Fruit fly (Drosophila melanogaster) whole organism, wandering third instar larva: ENCODE measurements around the gene gro.
A peak's percentile ranks its signal among the peaks of the same experiment; 100 is the strongest.

ENCODE experiments used
- Abd-B ChIP-seq: fragments of >200 bp; optimal IDR thresholded peaks from 2 replicates; lab custom pipeline; 2017; ENCODE audit warnings: missing biosample characterization, missing genetic modification characterization
- CG32264 ChIP-seq: fragments of 200-800 bp; sonication (Bioruptor generic); optimal IDR thresholded peaks from 2 replicates; lab custom pipeline; 2016; ENCODE audit warnings: missing biosample characterization, missing genetic modification characterization
- CG9705 ChIP-seq: fragments of 200-800 bp; sonication (Bioruptor generic); optimal IDR thresholded peaks from 2 replicates; lab custom pipeline; 2018; ENCODE audit warnings: missing biosample characterization, mild to moderate bottlenecking, missing genetic modification characterization
- CrebA ChIP-seq: fragments of 200-800 bp; sonication (Bioruptor generic); optimal IDR thresholded peaks from 2 replicates; lab custom pipeline; 2016; ENCODE audit warnings: missing biosample characterization, mild to moderate bottlenecking, missing genetic modification characterization, borderline replicate concordance
- Dfd ChIP-seq: fragments of >200 bp; optimal IDR thresholded peaks from 2 replicates; lab custom pipeline; 2017; ENCODE audit warnings: missing biosample characterization, missing genetic modification characterization
- Dif ChIP-seq: fragments of 200-275, 200-300 bp; sonication (Bioruptor generic); optimal IDR thresholded peaks from 2 replicates; lab custom pipeline; 2018; ENCODE audit warnings: missing biosample characterization, missing genetic modification characterization; ENCODE audit not compliant: partially characterized antibody
- GATAd ChIP-seq: sonication (Bioruptor generic); optimal IDR thresholded peaks from 2 replicates; lab custom pipeline; 2016; ENCODE audit warnings: missing biosample characterization, missing genetic modification characterization
- HLH106 ChIP-seq: fragments of 200-800 bp; optimal IDR thresholded peaks from 3 replicates; lab custom pipeline; 2019; ENCODE audit warnings: missing biosample characterization, mild to moderate bottlenecking, missing genetic modification characterization, moderate library complexity
- Hnf4 ChIP-seq: fragments of 200-800 bp; sonication (Bioruptor generic); optimal IDR thresholded peaks from 2 replicates; lab custom pipeline; 2016; ENCODE audit warnings: missing biosample characterization, mild to moderate bottlenecking, missing genetic modification characterization
- Hr78 ChIP-seq: fragments of >200 bp; optimal IDR thresholded peaks from 2 replicates; lab custom pipeline; 2017; ENCODE audit warnings: missing biosample characterization, missing genetic modification characterization
- Hr83 ChIP-seq: fragments of 200-300 bp; sonication (Bioruptor generic); optimal IDR thresholded peaks from 2 replicates; lab custom pipeline; 2016; ENCODE audit warnings: missing biosample characterization, mild to moderate bottlenecking, missing genetic modification characterization, moderate library complexity; ENCODE audit not compliant: poor library complexity, severe bottlenecking
- Jra ChIP-seq: sonication (Bioruptor generic); optimal IDR thresholded peaks from 2 replicates; lab custom pipeline; 2016; ENCODE audit warnings: missing biosample characterization, missing genetic modification characterization
- Mio ChIP-seq: sonication (Bioruptor generic); optimal IDR thresholded peaks from 2 replicates; lab custom pipeline; 2016; ENCODE audit warnings: missing biosample characterization, missing genetic modification characterization
- Myc ChIP-seq: fragments of >200 bp; optimal IDR thresholded peaks from 2 replicates; lab custom pipeline; 2017
- N ChIP-seq: fragments of >200 bp; optimal IDR thresholded peaks from 2 replicates; lab custom pipeline; 2018; ENCODE audit warnings: missing biosample characterization, missing external identifiers, missing genetic modification characterization
- OdsH ChIP-seq: fragments of 200-800 bp; sonication (Bioruptor generic); optimal IDR thresholded peaks from 2 replicates; lab custom pipeline; 2016; ENCODE audit warnings: missing biosample characterization, mild to moderate bottlenecking, missing genetic modification characterization
- Rel ChIP-seq, 2 experiments: fragments of 200-800 bp; sonication (Bioruptor generic) in 1 of 2; optimal IDR thresholded peaks; 2 replicates in 1 of 2; 3 replicates in 1 of 2; lab custom pipeline; 2016 to 2019; ENCODE audit warnings: mild to moderate bottlenecking in 2 of 2, missing biosample characterization in 2 of 2, missing genetic modification characterization in 2 of 2, moderate library complexity in 1 of 2
- Sp1 ChIP-seq: fragments of 200-800 bp; sonication (Bioruptor generic); optimal IDR thresholded peaks from 3 replicates; lab custom pipeline; 2019; ENCODE audit warnings: missing biosample characterization, mild to moderate bottlenecking, missing genetic modification characterization, moderate library complexity
- Vsx2 ChIP-seq: fragments of 200-300, 225-300 bp; sonication (Bioruptor generic); optimal IDR thresholded peaks from 2 replicates; lab custom pipeline; 2018; ENCODE audit warnings: missing biosample characterization, missing genetic modification characterization; ENCODE audit not compliant: partially characterized antibody
- br ChIP-seq: fragments of 200-800 bp; sonication (Bioruptor generic); optimal IDR thresholded peaks from 2 replicates; lab custom pipeline; 2016; ENCODE audit warnings: missing biosample characterization, missing genetic modification characterization
- brk ChIP-seq: fragments of 200-800 bp; sonication (Bioruptor generic); optimal IDR thresholded peaks from 2 replicates; lab custom pipeline; 2016; ENCODE audit warnings: missing biosample characterization, mild to moderate bottlenecking, missing genetic modification characterization
- dl ChIP-seq, 2 experiments: fragments of 175-275, 200-275 bp in 1 of 2; fragments of 200-275 bp in 1 of 2; sonication (Bioruptor generic); optimal IDR thresholded peaks; lab custom pipeline; 2018; ENCODE audit warnings: mild to moderate bottlenecking in 2 of 2, missing biosample characterization in 2 of 2, missing genetic modification characterization in 2 of 2, moderate library complexity in 2 of 2; ENCODE audit not compliant: partially characterized antibody in 2 of 2, insufficient read depth in 1 of 2
- dmrt93B ChIP-seq: fragments of 200-800 bp; sonication (Bioruptor generic); optimal IDR thresholded peaks from 2 replicates; lab custom pipeline; 2018; ENCODE audit warnings: missing biosample characterization, mild to moderate bottlenecking, missing genetic modification characterization
- dsf ChIP-seq: sonication (Bioruptor generic); optimal IDR thresholded peaks from 2 replicates; lab custom pipeline; 2016; ENCODE audit warnings: missing biosample characterization, missing genetic modification characterization, borderline replicate concordance
- ey ChIP-seq: fragments of 200-800 bp; sonication (Bioruptor generic); optimal IDR thresholded peaks from 2 replicates; lab custom pipeline; 2016; ENCODE audit warnings: missing biosample characterization, missing genetic modification characterization
- foxo ChIP-seq, 2 experiments: fragments of 200-800 bp; sonication (Bioruptor generic); optimal IDR thresholded peaks; 2 replicates in 1 of 2; 3 replicates in 1 of 2; lab custom pipeline; 2016 to 2017; ENCODE audit warnings: missing biosample characterization in 2 of 2, missing genetic modification characterization in 2 of 2
- fru ChIP-seq: fragments of 200-800 bp; sonication (Bioruptor generic); optimal IDR thresholded peaks from 3 replicates; lab custom pipeline; 2016; ENCODE audit warnings: missing biosample characterization, mild to moderate bottlenecking, missing genetic modification characterization
- h ChIP-seq: fragments of 200-800 bp; sonication (Bioruptor generic); optimal IDR thresholded peaks from 3 replicates; lab custom pipeline; 2016; ENCODE audit warnings: missing biosample characterization, mild to moderate bottlenecking, missing genetic modification characterization
- jim ChIP-seq: fragments of 175-275, 200-325 bp; sonication (Bioruptor generic); optimal IDR thresholded peaks from 2 replicates; lab custom pipeline; 2016; ENCODE audit warnings: missing biosample characterization, mild to moderate bottlenecking, missing genetic modification characterization
- lola ChIP-seq: fragments of >200 bp; optimal IDR thresholded peaks from 2 replicates; lab custom pipeline; 2017; ENCODE audit warnings: missing biosample characterization, missing genetic modification characterization
- pan ChIP-seq: fragments of >200 bp; optimal IDR thresholded peaks from 2 replicates; lab custom pipeline; 2017
- psq ChIP-seq: fragments of 200-800 bp; sonication (Bioruptor generic); optimal IDR thresholded peaks from 3 replicates; lab custom pipeline; 2017; ENCODE audit warnings: missing biosample characterization, mild to moderate bottlenecking, missing genetic modification characterization, moderate library complexity
- rgr ChIP-seq: fragments of 200-800 bp; sonication (Bioruptor generic); optimal IDR thresholded peaks from 3 replicates; lab custom pipeline; 2016; ENCODE audit warnings: missing biosample characterization, mild to moderate bottlenecking, missing genetic modification characterization
- sage ChIP-seq: fragments of 200-800 bp; sonication (Bioruptor generic); optimal IDR thresholded peaks from 2 replicates; lab custom pipeline; 2016; ENCODE audit warnings: missing biosample characterization, mild to moderate bottlenecking, missing genetic modification characterization
- sv ChIP-seq: fragments of 200-800 bp; sonication (Bioruptor generic); optimal IDR thresholded peaks from 3 replicates; lab custom pipeline; 2016; ENCODE audit warnings: missing biosample characterization, missing genetic modification characterization
- tai ChIP-seq: sonication (Bioruptor generic); optimal IDR thresholded peaks from 2 replicates; lab custom pipeline; 2016; ENCODE audit warnings: missing biosample characterization, missing genetic modification characterization
- usp ChIP-seq: fragments of >200 bp; optimal IDR thresholded peaks from 2 replicates; lab custom pipeline; 2017; ENCODE audit warnings: missing biosample characterization, missing genetic modification characterization
- woc ChIP-seq: sonication (Bioruptor generic); optimal IDR thresholded peaks from 2 replicates; lab custom pipeline; 2016; ENCODE audit warnings: missing biosample characterization, mild to moderate bottlenecking, missing genetic modification characterization

Gene gro

DNA sequence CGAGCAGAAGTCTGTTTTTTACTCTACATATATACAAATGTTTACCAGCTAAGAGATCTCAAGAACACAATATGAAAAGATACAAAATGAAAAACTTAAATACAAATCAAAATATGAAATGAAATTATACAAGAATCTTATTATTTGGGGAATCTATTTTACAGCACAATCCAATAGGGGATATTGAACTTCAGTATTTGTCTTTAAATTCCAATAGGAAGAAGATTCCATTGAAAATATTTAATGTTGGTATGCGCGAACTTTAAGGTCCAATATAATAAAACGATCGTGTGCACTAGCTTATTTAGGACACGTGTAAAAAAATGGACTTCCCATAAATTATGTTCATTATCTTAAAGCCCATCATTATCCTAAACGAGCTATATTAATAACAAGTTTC is 3.6 kb upstream of the gro start:
- no peak for TF ChIP-seq N
- no peak for TF ChIP-seq Vsx2 (GFP tag; lab: Kevin White, UChicago)
- no peak for TF ChIP-seq dl (GFP tag; optimal IDR thresholded peaks at IDR 0.05; lab: Kevin White, UChicago; ENCODE audit: insufficient read depth in 1 of 2, partially characterized antibody in 2 of 2)
- TF ChIP-seq OdsH (GFP tag; lab: Kevin White, UChicago) = no peak
- no peak for TF ChIP-seq Hr83 (GFP tag; lab: Kevin White, UChicago)
- no peak for TF ChIP-seq Hnf4 (GFP tag; lab: Kevin White, UChicago)
- no peak for TF ChIP-seq ey (GFP tag; lab: Kevin White, UChicago)
- TF ChIP-seq Dif = no peak

DNA sequence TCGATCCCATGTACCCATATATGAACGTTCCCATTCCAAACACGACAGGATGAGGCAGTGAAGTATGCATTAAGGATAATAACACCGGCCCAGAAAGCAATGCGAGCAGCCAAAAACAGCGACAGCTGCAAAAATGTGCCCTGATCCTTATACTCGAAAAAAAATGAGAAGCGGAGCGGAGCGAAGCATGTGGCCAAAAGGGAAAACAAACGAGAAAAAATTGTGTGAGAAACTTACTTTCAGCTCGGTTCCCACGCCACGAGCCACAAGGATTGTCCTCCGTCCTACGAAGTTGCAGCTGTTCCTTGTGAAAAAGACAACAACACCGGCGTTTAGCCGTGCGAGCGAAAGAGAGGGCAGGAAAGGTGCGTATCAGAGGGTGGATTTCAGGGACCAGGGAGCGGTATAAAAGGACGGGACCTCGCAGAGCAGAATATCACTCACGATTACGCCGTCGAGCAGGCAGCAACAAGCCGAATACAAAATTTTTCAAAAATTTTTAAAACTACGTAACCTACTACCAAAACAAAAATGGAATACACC is 1.7 kb upstream of the gro start:
- TF ChIP-seq psq (no peak), Jra (no peak), rgr (GFP tag; lab: Kevin White, UChicago) (no peak), sage (no peak), Dfd (GFP tag; lab: Kevin White, UChicago) (no peak), Vsx2 (GFP tag; lab: Kevin White, UChicago) (no peak), GATAd (no peak), woc (GFP tag; lab: Kevin White, UChicago) (no peak), h (GFP tag; lab: Kevin White, UChicago) (no peak), OdsH (GFP tag; lab: Kevin White, UChicago) (no peak), sv (GFP tag; lab: Kevin White, UChicago) (no peak), usp (GFP tag; lab: Kevin White, UChicago) (no peak), brk (GFP tag; lab: Kevin White, UChicago) (no peak)
- TF ChIP-seq, all 38 proteins: peak for 0

- TF ChIP-seq ey (GFP tag; lab: Kevin White, UChicago) (peak; percentile 98), lola (no peak), HLH106 (tag; lab: Kevin White, UChicago) (peak; percentile 93), CrebA (GFP tag; lab: Kevin White, UChicago) (no peak), h (GFP tag; lab: Kevin White, UChicago) (peak; percentile 98), Hnf4 (GFP tag; lab: Kevin White, UChicago) (peak; percentile 96), Dfd (GFP tag; lab: Kevin White, UChicago) (peak; percentile 2), br (GFP tag; lab: Kevin White, UChicago) (peak; percentile 96), Dif (no peak), sage (peak; percentile 87), Myc (lab: Kevin White, UChicago) (peak; percentile 3), dsf (GFP tag; lab: Kevin White, UChicago) (peak; percentile 86), Sp1 (GFP tag; lab: Kevin White, UChicago) (peak; percentile 93), Hr78 (GFP tag; lab: Kevin White, UChicago) (peak; percentile 61), N (peak; percentile 88), Hr83 (GFP tag; lab: Kevin White, UChicago) (peak; percentile 81), foxo (GFP tag; optimal IDR thresholded peaks at IDR 0.05; lab: Kevin White, UChicago) (peak; percentile 71 to 98), Abd-B (GFP tag; lab: Kevin White, UChicago) (peak; percentile 45), CG32264 (peak; percentile 90), Jra (peak; percentile 94), Rel (GFP tag; optimal IDR thresholded peaks at IDR 0.05; lab: Kevin White, UChicago) (peak; percentile 44), Rel (tag; optimal IDR thresholded peaks at IDR 0.05; lab: Kevin White, UChicago) (peak; percentile 62), dmrt93B (peak; percentile 93), pan (lab: Kevin White, UChicago) (no peak), sv (GFP tag; lab: Kevin White, UChicago) (peak; percentile 94), psq (peak; percentile 92), GATAd (peak; percentile 75), Vsx2 (GFP tag; lab: Kevin White, UChicago) (no peak), woc (GFP tag; lab: Kevin White, UChicago) (peak; percentile 94), tai (no peak), OdsH (GFP tag; lab: Kevin White, UChicago) (peak; percentile 97), fru (GFP tag; lab: Kevin White, UChicago) (peak; percentile 97), rgr (GFP tag; lab: Kevin White, UChicago) (peak; percentile 98), CG9705 (GFP tag; lab: Kevin White, UChicago) (peak; percentile 77), usp (GFP tag; lab: Kevin White, UChicago) (no peak), jim (GFP tag; lab: Kevin White, UChicago) (no peak), dl (GFP tag; optimal IDR thresholded peaks at IDR 0.05; lab: Kevin White, UChicago; ENCODE audit: insufficient read depth in 1 of 2, partially characterized antibody in 2 of 2) (no peak), brk (GFP tag; lab: Kevin White, UChicago) (no peak), Mio (peak; percentile 90)
These were observed 772 bp downstream of the gro start for dm6 chr3R:26042131-26042885.
